Fruit fly (Drosophila melanogaster): ENCODE data around the gene CG32576.

DNA sequence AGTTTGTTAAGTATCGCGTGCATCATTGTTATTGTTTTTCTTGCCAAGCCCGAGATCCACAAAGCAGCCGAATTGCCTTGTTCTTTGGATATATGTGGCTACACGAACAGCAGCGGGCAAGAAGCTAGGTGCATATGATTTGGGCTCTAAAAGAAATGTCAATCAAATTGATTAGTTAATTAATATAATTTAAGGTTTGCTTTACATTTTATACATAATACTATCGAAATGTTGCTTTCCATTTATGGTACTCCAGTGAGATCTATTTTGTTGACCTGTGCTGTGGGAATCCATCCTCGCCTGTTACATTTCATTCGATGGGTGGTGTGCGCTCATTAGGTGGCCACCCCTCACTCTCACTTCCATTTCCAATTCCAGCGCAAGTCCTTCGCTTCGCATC, 24.9 kb downstream of the CG32576 start:
- no peak for TF ChIP-seq EcR (GFP tag; optimal IDR thresholded peaks at IDR 0.05)
- no peak for TF ChIP-seq Dll (optimal IDR thresholded peaks at IDR 0.05)
- TF ChIP-seq usp (GFP tag; optimal IDR thresholded peaks at IDR 0.05), result no peak
- no peak for TF ChIP-seq pan (optimal IDR thresholded peaks at IDR 0.05)
- no peak for TF ChIP-seq psq (optimal IDR thresholded peaks at IDR 0.05)
